Worm (Caenorhabditis elegans): Measurements from ENCODE around the gene PDB1.1.

The PDB1.1 gene

DNA sequence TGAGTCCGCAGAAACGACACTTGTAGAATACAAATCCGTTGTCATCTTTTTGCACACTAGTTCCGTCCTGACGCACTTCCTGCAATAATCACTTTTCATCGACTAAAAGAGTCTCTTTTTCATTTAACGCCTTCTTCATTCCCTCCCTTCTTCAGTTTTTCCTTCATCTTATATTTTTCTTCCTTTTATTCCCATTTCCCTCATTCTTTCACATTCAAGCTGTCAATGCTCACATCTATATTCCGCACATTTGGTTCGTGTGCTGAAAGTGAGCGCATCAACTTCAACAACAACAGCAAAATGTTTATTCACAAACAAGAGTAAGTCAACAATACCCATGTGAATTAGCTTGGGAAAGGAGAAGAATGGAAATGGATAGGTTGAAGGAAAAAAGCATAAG is 13.2 kb upstream of the PDB1.1 start, which contains the start of gene pcyt-1:
Gene pcyt-1, plus strand, starts transcription at position 301 of the 400 bp plus-strand sequence.
- TF ChIP-seq unc-62 (GFP tag; optimal IDR thresholded peaks at IDR 0.05) = no peak

DNA sequence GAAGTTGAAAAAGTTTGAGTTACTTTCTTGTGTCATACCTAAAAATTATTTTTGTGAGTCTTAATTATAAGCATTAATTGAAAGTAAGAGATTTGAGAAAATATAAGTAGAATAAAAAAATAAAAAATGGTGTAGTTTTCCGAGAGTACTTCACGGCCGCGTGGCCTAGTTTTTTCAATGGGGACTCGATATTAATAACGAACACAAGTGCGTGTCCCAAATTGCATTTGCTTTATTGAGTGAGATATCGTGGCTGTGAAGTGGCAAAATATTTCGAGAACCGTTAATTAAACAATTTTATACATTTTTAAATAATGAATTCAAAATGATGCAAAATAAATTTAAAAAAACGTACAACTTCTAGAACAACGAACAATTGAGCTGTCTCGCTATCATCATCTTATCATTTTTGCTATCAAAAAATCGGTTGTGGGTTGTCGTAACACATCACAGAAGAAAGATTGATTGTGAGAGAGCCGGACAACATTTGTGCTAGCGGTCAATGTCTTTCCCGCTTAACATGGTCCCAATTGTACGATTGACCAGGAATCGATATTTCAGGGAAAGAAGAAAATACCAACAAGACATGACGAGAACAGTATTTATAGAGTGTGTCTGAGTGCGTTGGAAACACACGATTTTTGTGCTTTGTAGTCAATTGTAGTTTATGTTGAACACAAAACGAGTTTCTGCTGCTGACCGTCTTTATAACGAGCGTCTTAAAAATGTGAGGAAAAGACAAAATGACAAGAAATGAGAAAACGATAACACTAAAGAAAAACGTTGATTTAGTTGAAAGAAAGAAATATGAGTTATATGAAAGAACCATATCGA is 11.0 kb upstream of the PDB1.1 start, which contains the start of gene apy-1:
Gene apy-1, minus strand, starts transcription at position 38 of the 834 bp plus-strand sequence.
- TF ChIP-seq unc-62 (GFP tag; optimal IDR thresholded peaks at IDR 0.05) = no peak

- TF ChIP-seq unc-62 (GFP tag; optimal IDR thresholded peaks at IDR 0.05) = no peak
Observed at ce11 chrX:7568684-7569289, 9.9 kb upstream of the PDB1.1 start.

DNA sequence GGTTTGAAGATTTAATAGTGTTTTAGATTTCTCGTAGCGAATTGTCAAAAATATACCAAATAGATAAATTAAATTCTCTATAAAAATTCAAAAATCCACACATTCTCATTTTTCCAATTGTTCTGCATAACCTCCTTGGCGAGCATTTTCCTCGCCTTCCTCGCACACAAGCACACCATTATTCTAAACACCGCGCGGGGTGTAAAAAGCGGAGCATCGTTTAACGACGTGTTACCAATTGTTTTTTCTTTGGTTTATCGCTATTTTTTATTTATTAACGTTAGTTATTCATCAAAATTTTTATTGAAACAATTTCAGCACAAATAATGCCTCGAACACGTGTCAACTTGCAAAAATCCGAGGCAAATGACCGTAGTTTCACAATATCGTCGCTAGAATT is 6.1 kb upstream of the PDB1.1 start, which contains the start of gene vps-52:
Gene vps-52, plus strand, starts transcription at position 319 of the 400 bp plus-strand sequence.
- no peak for TF ChIP-seq unc-62 (GFP tag; optimal IDR thresholded peaks at IDR 0.05)

ce11 chrX:7563425-7563824 is 4.5 kb upstream of the PDB1.1 start:
- no peak for TF ChIP-seq unc-62 (GFP tag; optimal IDR thresholded peaks at IDR 0.05)

DNA sequence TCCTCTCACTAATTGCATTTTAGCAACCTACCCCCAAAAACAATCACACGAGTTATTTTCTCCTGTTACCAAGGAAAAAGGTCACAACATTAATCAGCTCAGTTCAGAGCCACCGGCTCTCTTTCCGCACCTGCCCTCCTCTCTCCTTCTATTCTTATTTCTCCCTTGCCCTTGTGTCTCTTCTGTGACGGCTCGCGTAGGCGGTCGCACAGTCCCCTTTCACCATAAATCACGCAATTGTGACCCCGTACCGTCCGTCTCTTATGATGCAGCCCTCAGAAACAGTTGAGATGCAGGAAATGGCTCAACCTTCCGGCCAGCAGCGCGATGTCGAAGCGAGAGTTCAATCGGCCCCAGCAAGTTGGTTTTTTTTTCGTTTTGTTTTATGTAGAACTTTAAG is 3.7 kb upstream of the PDB1.1 start, which contains the start of gene sto-1:
Gene sto-1, plus strand, starts transcription at position 200 of the 400 bp plus-strand sequence.
- no peak for TF ChIP-seq unc-62 (GFP tag; optimal IDR thresholded peaks at IDR 0.05)

DNA sequence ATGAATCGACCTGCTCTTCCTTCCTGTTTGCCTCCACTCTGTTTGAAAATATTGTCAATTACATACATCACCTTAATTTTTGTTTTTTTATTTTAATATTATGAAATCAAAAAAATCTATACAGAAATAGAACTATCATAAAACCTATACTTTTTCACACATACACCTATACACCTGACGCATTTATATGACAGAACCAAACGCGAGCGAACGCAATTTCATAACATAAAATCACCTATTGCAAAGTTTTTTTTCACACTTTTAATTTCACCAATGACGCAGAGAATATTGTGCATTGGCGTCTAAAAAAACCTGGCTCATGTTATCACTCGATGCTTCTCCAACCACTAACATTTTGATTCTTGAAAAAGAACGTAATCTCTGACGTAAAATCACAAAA is 3.1 kb upstream of the PDB1.1 start:
- no peak for TF ChIP-seq unc-62 (GFP tag; optimal IDR thresholded peaks at IDR 0.05)

- no peak for TF ChIP-seq unc-62 (GFP tag; optimal IDR thresholded peaks at IDR 0.05)
Observed at ce11 chrX:7554326-7554725, 4.6 kb downstream of the PDB1.1 start, which contains the start of gene F46C8.8. Gene F46C8.8, minus strand, starts transcription at chrX:7554426.

- TF ChIP-seq unc-62 (GFP tag; optimal IDR thresholded peaks at IDR 0.05) = no peak
Observed at ce11 chrX:7553331-7553730, 5.6 kb downstream of the PDB1.1 start.

ce11 chrX:7550452-7550851 is 8.4 kb downstream of the PDB1.1 start:
- no peak for TF ChIP-seq unc-62 (GFP tag; optimal IDR thresholded peaks at IDR 0.05)

DNA sequence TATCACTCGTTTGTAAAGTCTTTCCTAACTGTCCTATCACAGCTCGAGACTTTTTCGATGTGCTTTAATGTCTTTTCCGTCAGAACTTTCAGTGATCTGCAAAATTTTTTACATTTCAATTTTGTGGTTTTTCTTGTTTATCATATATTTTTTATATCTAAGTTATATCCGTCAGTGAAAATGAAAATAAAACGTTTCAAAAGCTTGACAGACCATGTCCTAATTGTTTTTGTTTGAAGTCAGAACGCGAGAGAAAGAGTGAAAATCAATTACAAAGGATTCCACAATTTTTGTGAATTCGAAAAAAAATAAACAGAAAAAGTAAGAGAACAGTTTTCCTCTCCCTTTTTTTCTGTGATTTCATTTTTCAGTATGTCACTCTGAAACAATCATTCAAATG is 10.7 kb downstream of the PDB1.1 start, which contains the start of gene F46C8.1:
Gene F46C8.1, plus strand, starts transcription at position 301 of the 400 bp plus-strand sequence.
- TF ChIP-seq unc-62 (GFP tag; optimal IDR thresholded peaks at IDR 0.05) = no peak

DNA sequence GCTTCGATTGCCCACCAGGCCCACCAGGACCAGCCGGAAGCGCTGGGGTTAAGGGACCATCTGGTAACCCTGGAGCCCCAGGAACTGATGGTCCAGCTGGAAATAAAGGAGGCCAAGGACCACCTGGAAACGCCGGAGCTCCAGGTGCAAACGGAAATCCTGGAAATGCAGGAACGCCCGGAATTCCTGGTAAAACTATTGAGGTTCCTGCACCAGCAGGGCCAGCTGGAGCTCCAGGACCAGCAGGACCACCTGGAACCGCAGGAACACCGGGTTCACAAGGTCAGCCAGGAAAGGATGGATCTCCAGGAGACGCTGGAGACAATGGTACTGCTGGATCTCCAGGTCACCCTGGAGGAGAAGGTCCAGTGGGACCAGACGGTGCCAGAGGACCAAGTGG is 11.2 kb downstream of the PDB1.1 start:
- no peak for TF ChIP-seq unc-62 (GFP tag; optimal IDR thresholded peaks at IDR 0.05)

ce11 chrX:7546509-7546908 is 12.4 kb downstream of the PDB1.1 start, which contains the start of gene col-174:
Gene col-174, plus strand, starts transcription at chrX:7546809.
- no peak for TF ChIP-seq unc-62 (GFP tag; optimal IDR thresholded peaks at IDR 0.05)

ce11 chrX:7541078-7541477 is 17.8 kb downstream of the PDB1.1 start:
- no peak for TF ChIP-seq unc-62 (GFP tag; optimal IDR thresholded peaks at IDR 0.05)

DNA sequence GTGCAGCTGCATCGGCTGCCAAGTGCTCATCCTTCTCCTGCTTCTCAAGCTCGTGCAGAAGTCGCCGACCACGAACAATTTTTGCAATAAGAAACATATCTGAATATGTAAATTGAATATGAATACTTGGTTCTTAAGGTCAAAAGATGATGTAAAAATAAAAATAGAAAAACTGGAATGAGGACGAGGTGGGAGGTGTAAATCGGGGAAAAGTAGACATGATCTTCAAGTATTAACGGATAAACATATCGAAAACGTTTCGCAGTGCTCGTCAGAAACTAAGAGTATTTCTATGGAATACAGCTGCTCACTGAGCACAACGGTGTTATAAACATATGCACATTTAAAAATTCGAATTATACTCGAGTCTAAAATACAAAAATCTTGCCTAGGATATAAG is 18.9 kb downstream of the PDB1.1 start, which contains the start of gene glb-16:
Gene glb-16, minus strand, starts transcription at position 101 of the 400 bp plus-strand sequence.
- no peak for TF ChIP-seq unc-62 (GFP tag; optimal IDR thresholded peaks at IDR 0.05)

ce11 chrX:7537742-7538268 is 21.1 kb downstream of the PDB1.1 start, which contains the start of gene dpy-7:
Gene dpy-7, minus strand, starts transcription at chrX:7537792.
- no peak for TF ChIP-seq unc-62 (GFP tag; optimal IDR thresholded peaks at IDR 0.05)
